Worm (Caenorhabditis elegans) whole organism, early embryonic: ENCODE measurements around the gene K11H3.8.

Source experiments
- B0310.2 ChIP-seq: sonication (generic microtip); optimal IDR thresholded peaks from 2 replicates; lab custom pipeline; 2016; ENCODE audit warnings: mild to moderate bottlenecking, missing genetic modification characterization, missing compliant biosample characterization
- F13C5.2 ChIP-seq: sonication (generic microtip); optimal IDR thresholded peaks from 2 replicates; lab custom pipeline; 2017; ENCODE audit warnings: mild to moderate bottlenecking, missing genetic modification characterization, inconsistent platforms, missing compliant biosample characterization
- aly-1 ChIP-seq: sonication (generic microtip); optimal IDR thresholded peaks from 2 replicates; lab custom pipeline; 2016; ENCODE audit warnings: missing genetic modification characterization, missing compliant biosample characterization
- ama-1 ChIP-seq: fragments of 150-350 bp; optimal IDR thresholded peaks from 2 replicates; lab custom pipeline; 2014
- ceh-13 ChIP-seq: fragments of 200-800 bp; sonication (Bioruptor generic); optimal IDR thresholded peaks from 2 replicates; lab custom pipeline; 2018; ENCODE audit warnings: mild to moderate bottlenecking, missing genetic modification characterization, missing compliant biosample characterization
- ceh-36 ChIP-seq: sonication (generic microtip); optimal IDR thresholded peaks from 2 replicates; lab custom pipeline; 2016; ENCODE audit warnings: missing genetic modification characterization, inconsistent platforms, missing compliant biosample characterization
- ets-7 ChIP-seq: sonication (generic microtip); optimal IDR thresholded peaks from 2 replicates; lab custom pipeline; 2016; ENCODE audit warnings: missing genotype, missing genetic modification characterization, missing compliant biosample characterization
- flt-1 ChIP-seq: fragments of 200-800 bp; sonication (Bioruptor generic); IDR thresholded peaks from 2 replicates; pipeline ENCODE4 v1.3.6; 2022; ENCODE audit warnings: missing genetic modification characterization, missing compliant biosample characterization
- hmbx-1 ChIP-seq: sonication (generic microtip); optimal IDR thresholded peaks from 2 replicates; lab custom pipeline; 2016; ENCODE audit warnings: mild to moderate bottlenecking, missing genetic modification characterization, missing compliant biosample characterization
- hmg-4 ChIP-seq: fragments of 200-800 bp; sonication (Bioruptor generic); optimal IDR thresholded peaks from 2 replicates; lab custom pipeline; 2018; ENCODE audit warnings: mild to moderate bottlenecking, missing genetic modification characterization, missing compliant biosample characterization
- hnd-1 ChIP-seq: sonication (generic microtip); optimal IDR thresholded peaks from 2 replicates; lab custom pipeline; 2016; ENCODE audit warnings: missing genetic modification characterization, missing compliant biosample characterization
- pes-1 ChIP-seq: fragments of 200-800 bp; sonication (Bioruptor generic); IDR thresholded peaks from 2 replicates; pipeline ENCODE4 v1.3.6; 2022; ENCODE audit warnings: missing genetic modification reagents, missing genetic modification characterization, missing compliant biosample characterization
- scrt-1 ChIP-seq: fragments of 200-800 bp; sonication (Bioruptor generic); IDR thresholded peaks from 2 replicates; pipeline ENCODE4 v1.3.6; 2022; ENCODE audit warnings: missing genetic modification characterization, missing compliant biosample characterization
- sea-1 ChIP-seq: fragments of 200-800 bp; sonication (Bioruptor generic); conservative IDR thresholded peaks from 2 replicates; pipeline ENCODE4 v1.3.6; 2022; ENCODE audit warnings: missing genetic modification characterization, missing compliant biosample characterization
- tbx-11 ChIP-seq: fragments of 200-800 bp; sonication (Bioruptor generic); IDR thresholded peaks from 2 replicates; pipeline ENCODE4 v1.3.6; 2022; ENCODE audit warnings: missing genetic modification characterization, missing compliant biosample characterization
- tbx-37 ChIP-seq: fragments of 200-800 bp; sonication (Bioruptor generic); conservative IDR thresholded peaks from 2 replicates; pipeline ENCODE4 v1.3.6; 2022; ENCODE audit warnings: missing genetic modification reagents, missing genetic modification characterization, missing compliant biosample characterization
- tra-4 ChIP-seq: sonication (generic microtip); optimal IDR thresholded peaks from 2 replicates; lab custom pipeline; 2017; ENCODE audit warnings: missing genetic modification characterization, missing compliant biosample characterization

Gene K11H3.8

ce11 chrIII:9827163-9827951, 7.6 kb upstream of the K11H3.8 start, which contains the start of the genes ZK632.10 and ZK632.11:
TSS of gene ZK632.10 (minus strand) at chrIII:9827722.
TSS of gene ZK632.11 (plus strand) at chrIII:9827915.
- TF ChIP-seq hmg-4 (GFP tag; lab: Kevin White, UChicago), result no peak
- TF ChIP-seq tra-4 (tag; lab: Kevin White, UChicago), result no peak
- no peak for TF ChIP-seq ceh-36 (tag; lab: Kevin White, UChicago)

DNA sequence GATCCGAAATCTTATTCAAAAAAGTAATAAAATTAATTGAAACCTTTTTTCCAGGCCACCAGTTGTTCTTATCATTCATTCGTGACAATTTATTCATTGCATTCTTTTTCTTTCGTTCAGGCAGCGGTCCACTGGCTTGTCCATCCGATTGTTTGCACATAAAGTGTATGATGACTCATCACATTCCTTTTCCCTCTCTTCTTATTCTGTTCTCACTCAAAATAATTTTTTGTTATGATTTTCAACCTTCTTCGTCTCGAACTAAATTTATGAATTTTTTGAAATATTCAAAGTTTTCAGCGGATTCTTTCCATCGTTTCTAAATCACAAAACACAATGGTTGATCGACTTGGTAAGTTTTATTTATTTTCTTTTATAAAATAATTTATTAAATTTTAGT, 4.5 kb upstream of the K11H3.8 start, which contains the start of gene ZK632.12:
Gene ZK632.12, plus strand, starts transcription at position 301 of the 400 bp plus-strand sequence.
- no peak for TF ChIP-seq flt-1
- TF ChIP-seq ama-1 (lab: Kevin White, UChicago), result no peak
- TF ChIP-seq ets-7 (tag; lab: Kevin White, UChicago), result no peak
- no peak for TF ChIP-seq F13C5.2 (tag; lab: Kevin White, UChicago)
- no peak for TF ChIP-seq tbx-11
- no peak for TF ChIP-seq ceh-36 (tag; lab: Kevin White, UChicago)
- no peak for TF ChIP-seq B0310.2 (tag; lab: Kevin White, UChicago)
- no peak for TF ChIP-seq ceh-13 (GFP tag; lab: Kevin White, UChicago)
- no peak for TF ChIP-seq pes-1 (GFP tag; lab: Robert Waterston, UW)
- no peak for TF ChIP-seq aly-1 (tag; lab: Kevin White, UChicago)

- TF ChIP-seq ceh-36 (tag; lab: Kevin White, UChicago) (no peak), tbx-37 (GFP tag; lab: Robert Waterston, UW) (no peak), F13C5.2 (tag; lab: Kevin White, UChicago) (no peak), ama-1 (lab: Kevin White, UChicago) (no peak), pes-1 (GFP tag; lab: Robert Waterston, UW) (no peak)
These were observed 2.4 kb upstream of the K11H3.8 start for ce11 chrIII:9832569-9832968.

DNA sequence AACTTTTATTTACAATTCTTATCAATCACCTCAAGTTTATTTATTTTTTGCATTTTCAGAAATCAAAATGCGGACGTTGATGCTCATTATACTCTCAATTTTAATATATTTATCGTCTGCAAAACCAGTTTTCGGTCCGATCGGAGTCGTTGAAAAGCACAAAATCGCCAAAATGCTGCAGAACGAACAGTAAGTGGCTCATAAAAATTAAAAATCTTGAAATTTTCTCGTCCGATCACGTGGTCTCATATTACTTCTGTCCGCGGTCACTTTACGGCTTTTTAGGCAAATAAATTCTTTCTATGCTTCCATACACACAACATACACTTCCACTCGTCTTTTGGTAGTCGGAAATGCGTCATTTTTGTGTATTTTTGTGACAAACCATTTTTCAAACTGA, 8.7 kb downstream of the K11H3.8 start, which contains the start of gene K11H3.5:
Gene K11H3.5, plus strand, starts transcription at position 54 of the 400 bp plus-strand sequence.
- TF ChIP-seq aly-1 (tag; lab: Kevin White, UChicago) (no peak), hmg-4 (GFP tag; lab: Kevin White, UChicago) (no peak), F13C5.2 (tag; lab: Kevin White, UChicago) (no peak), tbx-37 (GFP tag; lab: Robert Waterston, UW) (no peak), tbx-11 (no peak), scrt-1 (GFP tag; lab: Robert Waterston, UW) (no peak), pes-1 (GFP tag; lab: Robert Waterston, UW) (no peak), hmbx-1 (tag; lab: Kevin White, UChicago) (no peak), B0310.2 (tag; lab: Kevin White, UChicago) (no peak), ceh-36 (tag; lab: Kevin White, UChicago) (no peak)

- TF ChIP-seq F13C5.2 (tag; lab: Kevin White, UChicago) (no peak), hmg-4 (GFP tag; lab: Kevin White, UChicago) (no peak), tbx-11 (no peak), tra-4 (tag; lab: Kevin White, UChicago) (no peak), hmbx-1 (tag; lab: Kevin White, UChicago) (no peak), tbx-37 (GFP tag; lab: Robert Waterston, UW) (no peak), aly-1 (tag; lab: Kevin White, UChicago) (no peak), ama-1 (lab: Kevin White, UChicago) (no peak), hnd-1 (tag; lab: Kevin White, UChicago) (no peak), sea-1 (GFP tag; lab: Robert Waterston, UW) (no peak), scrt-1 (GFP tag; lab: Robert Waterston, UW) (no peak)
These were observed 11.1 kb downstream of the K11H3.8 start, which contains the start of gene K11H3.2 for ce11 chrIII:9846093-9846492. TSS of gene K11H3.2 (plus strand) at chrIII:9846393.

ce11 chrIII:9848083-9848482, 13.1 kb downstream of the K11H3.8 start, which contains the start of gene mrpl-36:
TSS of gene mrpl-36 (minus strand) at chrIII:9848116.
- TF ChIP-seq hnd-1 (tag; lab: Kevin White, UChicago) (no peak), aly-1 (tag; lab: Kevin White, UChicago) (no peak), hmbx-1 (tag; lab: Kevin White, UChicago) (no peak), scrt-1 (GFP tag; lab: Robert Waterston, UW) (no peak), pes-1 (GFP tag; lab: Robert Waterston, UW) (no peak), B0310.2 (tag; lab: Kevin White, UChicago) (no peak), ceh-36 (tag; lab: Kevin White, UChicago) (no peak), tbx-37 (GFP tag; lab: Robert Waterston, UW) (no peak), sea-1 (GFP tag; lab: Robert Waterston, UW) (no peak), flt-1 (no peak), ama-1 (lab: Kevin White, UChicago) (no peak)

DNA sequence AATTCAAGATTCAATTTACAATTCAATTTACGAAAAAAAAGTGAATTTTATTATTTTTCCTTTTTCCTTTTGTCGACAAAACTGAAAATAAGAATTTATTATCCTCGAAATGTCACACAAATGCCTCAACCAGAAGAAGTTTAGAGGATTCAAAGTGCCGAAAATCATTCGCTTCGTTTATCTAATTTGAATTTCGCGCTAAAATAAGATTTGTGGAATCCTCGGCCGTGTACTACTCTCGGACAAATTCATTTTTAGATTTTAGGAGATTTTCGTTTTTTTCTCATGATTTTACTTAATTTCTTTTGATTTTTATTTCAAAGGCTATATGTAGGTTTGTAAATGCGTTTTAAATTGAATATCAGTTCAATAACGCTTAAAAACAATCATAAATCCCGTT, 13.6 kb downstream of the K11H3.8 start:
- TF ChIP-seq aly-1 (tag; lab: Kevin White, UChicago) (no peak), hmg-4 (GFP tag; lab: Kevin White, UChicago) (no peak), ama-1 (lab: Kevin White, UChicago) (no peak), ceh-36 (tag; lab: Kevin White, UChicago) (no peak), pes-1 (GFP tag; lab: Robert Waterston, UW) (no peak), scrt-1 (GFP tag; lab: Robert Waterston, UW) (no peak), B0310.2 (tag; lab: Kevin White, UChicago) (no peak), tbx-11 (no peak), flt-1 (no peak), tbx-37 (GFP tag; lab: Robert Waterston, UW) (no peak), ets-7 (tag; lab: Kevin White, UChicago) (no peak), ceh-13 (GFP tag; lab: Kevin White, UChicago) (no peak), F13C5.2 (tag; lab: Kevin White, UChicago) (no peak), sea-1 (GFP tag; lab: Robert Waterston, UW) (no peak)
